Fruit fly (Drosophila melanogaster) whole organism, adult: Measurements from ENCODE around the gene CG10864.

ENCODE experiments used
- CG14711 ChIP-seq: fragments of 200-800 bp; sonication (Bioruptor generic); optimal IDR thresholded peaks from 2 replicates; lab custom pipeline; 2018; ENCODE audit warnings: missing biosample characterization, mild to moderate bottlenecking, missing genetic modification characterization, moderate library complexity
- tj ChIP-seq: fragments of 200-800 bp; sonication (Bioruptor generic); optimal IDR thresholded peaks from 3 replicates; lab custom pipeline; 2017; ENCODE audit warnings: missing biosample characterization, mild to moderate bottlenecking, missing genetic modification characterization, moderate library complexity

- TF ChIP-seq CG14711 (tag; lab: Kevin White, UChicago) (no peak), tj (GFP tag; lab: Kevin White, UChicago) (no peak)
These were observed 50.7 kb downstream of the CG10864 start, which contains the start of gene CG15803 for dm6 chr3R:18360630-18361260.
